Worm (Caenorhabditis elegans): ENCODE results near the gene cct-6.
A peak's percentile ranks its signal among the peaks of the same experiment; 100 is the strongest.

The cct-6 gene

ce11 chrIII:5826895-5827437 lies 28.5 kb downstream of the cct-6 start:
- TF ChIP-seq med-1 (GFP tag; optimal IDR thresholded peaks at IDR 0.05; ENCODE audit: insufficient read depth) (no peak), T22C8.4 (GFP tag; IDR thresholded peaks at IDR 0.05) (no peak), ztf-23 (GFP tag; IDR thresholded peaks at IDR 0.05) (no peak), ztf-29 (GFP tag; IDR thresholded peaks at IDR 0.05) (no peak), cog-1 (tag; optimal IDR thresholded peaks at IDR 0.05) (no peak), flt-1 (GFP tag; IDR thresholded peaks at IDR 0.05) (no peak), ref-1 (GFP tag; conservative IDR thresholded peaks at IDR 0.05) (no peak), tab-1 (GFP tag; IDR thresholded peaks at IDR 0.05) (no peak)

DNA sequence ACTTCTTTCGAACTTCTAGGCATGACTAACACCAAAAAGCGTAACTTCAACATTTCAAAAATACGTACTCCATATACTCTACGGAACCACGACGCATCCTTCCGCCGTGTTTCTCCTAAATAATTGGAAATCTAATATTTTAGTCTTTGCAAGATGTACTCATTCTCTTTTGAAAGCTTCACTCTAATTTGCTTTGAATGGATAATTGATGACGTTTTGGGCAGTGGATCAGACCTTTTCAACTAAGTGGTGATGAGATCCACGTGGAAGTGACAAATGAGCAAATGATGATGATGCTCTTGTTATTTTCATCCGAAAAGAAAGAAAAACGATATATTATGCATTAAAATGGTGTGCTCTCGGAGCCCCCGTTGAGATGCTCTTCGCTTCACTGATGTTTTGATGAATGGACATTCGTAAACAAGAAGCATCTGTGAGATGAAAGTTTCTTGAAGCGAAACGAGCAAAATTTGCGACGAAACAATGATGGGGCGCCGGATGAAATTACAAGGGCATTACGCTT lies 31.0 kb downstream of the cct-6 start:
- TF ChIP-seq med-1 (GFP tag; optimal IDR thresholded peaks at IDR 0.05; ENCODE audit: insufficient read depth): no peak
- TF ChIP-seq tab-1 (GFP tag; IDR thresholded peaks at IDR 0.05): no peak
- TF ChIP-seq T22C8.4 (GFP tag; IDR thresholded peaks at IDR 0.05): no peak
- TF ChIP-seq ref-1 (GFP tag; conservative IDR thresholded peaks at IDR 0.05): no peak

ce11 chrIII:5823617-5824016 lies 31.9 kb downstream of the cct-6 start, which contains the start of gene R12B2.8:
R12B2.8 (plus strand) TSS chrIII:5823917.
- TF ChIP-seq med-1 (GFP tag; optimal IDR thresholded peaks at IDR 0.05; ENCODE audit: insufficient read depth): no peak
- TF ChIP-seq cog-1 (tag; optimal IDR thresholded peaks at IDR 0.05): no peak
- TF ChIP-seq ztf-23 (GFP tag; IDR thresholded peaks at IDR 0.05): no peak
- TF ChIP-seq T22C8.4 (GFP tag; IDR thresholded peaks at IDR 0.05): no peak
- TF ChIP-seq ref-1 (GFP tag; conservative IDR thresholded peaks at IDR 0.05): no peak
- no peak for TF ChIP-seq tab-1 (GFP tag; IDR thresholded peaks at IDR 0.05)
- no peak for TF ChIP-seq flt-1 (GFP tag; IDR thresholded peaks at IDR 0.05)
- no peak for TF ChIP-seq ztf-29 (GFP tag; IDR thresholded peaks at IDR 0.05)
- no peak for TF ChIP-seq klf-2 (GFP tag; conservative IDR thresholded peaks at IDR 0.05)

- TF ChIP-seq T22C8.4 (GFP tag; IDR thresholded peaks at IDR 0.05) (no peak), cog-1 (tag; optimal IDR thresholded peaks at IDR 0.05) (no peak), ref-1 (GFP tag; conservative IDR thresholded peaks at IDR 0.05) (no peak), med-1 (GFP tag; optimal IDR thresholded peaks at IDR 0.05; ENCODE audit: insufficient read depth) (no peak), flt-1 (GFP tag; IDR thresholded peaks at IDR 0.05) (no peak), klf-2 (GFP tag; conservative IDR thresholded peaks at IDR 0.05) (no peak)
Observed at ce11 chrIII:5822816-5823215, 32.7 kb downstream of the cct-6 start.

ce11 chrIII:5815932-5816331 lies 39.6 kb downstream of the cct-6 start, which contains the start of gene sma-4:
sma-4 (plus strand) TSS chrIII:5816232.
- no peak for TF ChIP-seq klf-2 (GFP tag; conservative IDR thresholded peaks at IDR 0.05)
- TF ChIP-seq med-1 (GFP tag; optimal IDR thresholded peaks at IDR 0.05; ENCODE audit: insufficient read depth): no peak
- no peak for TF ChIP-seq cog-1 (tag; optimal IDR thresholded peaks at IDR 0.05)
- no peak for TF ChIP-seq flt-1 (GFP tag; IDR thresholded peaks at IDR 0.05)
- no peak for TF ChIP-seq ztf-29 (GFP tag; IDR thresholded peaks at IDR 0.05)
- no peak for TF ChIP-seq ztf-23 (GFP tag; IDR thresholded peaks at IDR 0.05)
- TF ChIP-seq T22C8.4 (GFP tag; IDR thresholded peaks at IDR 0.05): no peak
- TF ChIP-seq ref-1 (GFP tag; conservative IDR thresholded peaks at IDR 0.05): no peak
- TF ChIP-seq tab-1 (GFP tag; IDR thresholded peaks at IDR 0.05): no peak

ce11 chrIII:5814799-5815198 lies 40.7 kb downstream of the cct-6 start, which contains the start of gene R12B2.7:
R12B2.7 (plus strand) TSS chrIII:5815045.
- TF ChIP-seq med-1 (GFP tag; optimal IDR thresholded peaks at IDR 0.05; ENCODE audit: insufficient read depth) (no peak), tab-1 (GFP tag; IDR thresholded peaks at IDR 0.05) (0 out of 2 replicates have a peak, but pooled peaks have one; percentile 28)

- TF ChIP-seq ztf-23 (GFP tag; IDR thresholded peaks at IDR 0.05): no peak
- TF ChIP-seq med-1 (GFP tag; optimal IDR thresholded peaks at IDR 0.05; ENCODE audit: insufficient read depth): no peak
- TF ChIP-seq cog-1 (tag; optimal IDR thresholded peaks at IDR 0.05): no peak
- TF ChIP-seq ztf-29 (GFP tag; IDR thresholded peaks at IDR 0.05): no peak
Observed at ce11 chrIII:5814098-5814497, 41.4 kb downstream of the cct-6 start.

- TF ChIP-seq cog-1 (tag; optimal IDR thresholded peaks at IDR 0.05) (no peak), ztf-29 (GFP tag; IDR thresholded peaks at IDR 0.05) (no peak), ztf-23 (GFP tag; IDR thresholded peaks at IDR 0.05) (no peak), T22C8.4 (GFP tag; IDR thresholded peaks at IDR 0.05) (no peak), tab-1 (GFP tag; IDR thresholded peaks at IDR 0.05) (no peak), ref-1 (GFP tag; conservative IDR thresholded peaks at IDR 0.05) (no peak), klf-2 (GFP tag; conservative IDR thresholded peaks at IDR 0.05) (no peak), flt-1 (GFP tag; IDR thresholded peaks at IDR 0.05) (no peak), med-1 (GFP tag; optimal IDR thresholded peaks at IDR 0.05; ENCODE audit: insufficient read depth) (no peak)
Observed at ce11 chrIII:5813501-5813900, 42.0 kb downstream of the cct-6 start.

- TF ChIP-seq med-1 (GFP tag; optimal IDR thresholded peaks at IDR 0.05; ENCODE audit: insufficient read depth): no peak
Observed at ce11 chrIII:5812672-5813071, 42.8 kb downstream of the cct-6 start.

ce11 chrIII:5811957-5812356 lies 43.5 kb downstream of the cct-6 start:
- TF ChIP-seq ref-1 (GFP tag; conservative IDR thresholded peaks at IDR 0.05) (no peak), flt-1 (GFP tag; IDR thresholded peaks at IDR 0.05) (no peak), cog-1 (tag; optimal IDR thresholded peaks at IDR 0.05) (no peak), ztf-23 (GFP tag; IDR thresholded peaks at IDR 0.05) (no peak), med-1 (GFP tag; optimal IDR thresholded peaks at IDR 0.05; ENCODE audit: insufficient read depth) (no peak), tab-1 (GFP tag; IDR thresholded peaks at IDR 0.05) (no peak), T22C8.4 (GFP tag; IDR thresholded peaks at IDR 0.05) (no peak), klf-2 (GFP tag; conservative IDR thresholded peaks at IDR 0.05) (no peak)

DNA sequence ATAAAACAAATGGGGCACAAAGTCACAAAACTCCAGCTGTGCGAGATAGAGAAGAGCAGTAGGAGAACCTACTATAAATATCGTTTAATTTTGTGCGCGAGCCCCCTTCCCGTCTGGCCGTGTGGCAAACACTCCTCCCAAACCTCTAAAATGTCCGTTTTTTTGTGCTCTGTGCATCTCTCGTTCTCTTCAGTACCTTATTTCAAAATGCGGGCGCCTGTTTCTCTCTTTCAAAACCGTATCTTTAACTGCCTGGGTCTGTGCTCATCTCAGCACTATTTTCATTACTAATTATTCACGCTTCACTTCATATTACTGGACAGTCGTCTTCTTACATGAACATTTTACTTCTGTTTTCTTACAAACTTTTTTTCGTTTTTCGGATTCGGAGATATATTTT lies 45.5 kb downstream of the cct-6 start:
- TF ChIP-seq med-1 (GFP tag; optimal IDR thresholded peaks at IDR 0.05; ENCODE audit: insufficient read depth) (no peak), T22C8.4 (GFP tag; IDR thresholded peaks at IDR 0.05) (no peak), ztf-23 (GFP tag; IDR thresholded peaks at IDR 0.05) (no peak), klf-2 (GFP tag; conservative IDR thresholded peaks at IDR 0.05) (no peak), cog-1 (tag; optimal IDR thresholded peaks at IDR 0.05) (no peak), tab-1 (GFP tag; IDR thresholded peaks at IDR 0.05) (no peak), flt-1 (GFP tag; IDR thresholded peaks at IDR 0.05) (no peak), ref-1 (GFP tag; conservative IDR thresholded peaks at IDR 0.05) (no peak), ztf-29 (GFP tag; IDR thresholded peaks at IDR 0.05) (no peak)
